Worm (Caenorhabditis elegans) whole organism, midembryonic: ENCODE data around the gene mrpl-11.

Source experiments
- T22C8.4 ChIP-seq: fragments of 200-800 bp; sonication (Bioruptor generic); IDR thresholded peaks from 2 replicates; pipeline ENCODE4 v1.3.6; 2022; ENCODE audit warnings: missing genetic modification characterization, missing compliant biosample characterization
- cog-1 ChIP-seq: sonication (generic microtip); optimal IDR thresholded peaks from 2 replicates; lab custom pipeline; 2016; ENCODE audit warnings: missing genetic modification characterization, missing compliant biosample characterization
- flt-1 ChIP-seq: fragments of 200-800 bp; sonication (Bioruptor generic); IDR thresholded peaks from 2 replicates; pipeline ENCODE4 v1.3.6; 2022; ENCODE audit warnings: missing genetic modification characterization, missing compliant biosample characterization
- klf-2 ChIP-seq: fragments of 200-800 bp; sonication (Bioruptor generic); conservative IDR thresholded peaks from 2 replicates; pipeline ENCODE4 v1.3.6; 2022; ENCODE audit warnings: missing genetic modification reagents, missing genetic modification characterization, missing compliant biosample characterization
- med-1 ChIP-seq: sonication (generic microtip); optimal IDR thresholded peaks from 2 replicates; lab custom pipeline; 2017; ENCODE audit warnings: missing genetic modification characterization, mild to moderate bottlenecking, missing compliant biosample characterization, antibody characterized with exemption, missing genetic modification reagents; ENCODE audit not compliant: insufficient read depth
- ref-1 ChIP-seq: fragments of 200-800 bp; sonication (Bioruptor generic); conservative IDR thresholded peaks from 2 replicates; pipeline ENCODE4 v1.3.6; 2022; ENCODE audit warnings: missing genetic modification reagents, missing genetic modification characterization, missing compliant biosample characterization
- tab-1 ChIP-seq: fragments of 200-800 bp; sonication (Bioruptor generic); IDR thresholded peaks from 2 replicates; pipeline ENCODE4 v1.3.6; 2022; ENCODE audit warnings: missing genetic modification characterization, missing compliant biosample characterization
- ztf-23 ChIP-seq: fragments of 200-800 bp; sonication (Bioruptor generic); IDR thresholded peaks from 2 replicates; pipeline ENCODE4 v1.3.6; 2022; ENCODE audit warnings: missing genetic modification reagents, missing genetic modification characterization, missing compliant biosample characterization
- ztf-29 ChIP-seq: fragments of 200-800 bp; sonication (Bioruptor generic); IDR thresholded peaks from 2 replicates; pipeline ENCODE4 v1.3.6; 2022; ENCODE audit warnings: missing genetic modification reagents, missing genetic modification characterization, missing compliant biosample characterization

ce11 chrIII:8750606-8751005 lies 33.2 kb downstream of the mrpl-11 start, which contains the start of gene ugtp-1:
- TF ChIP-seq T22C8.4 (GFP tag; lab: Robert Waterston, UW), result no peak
- no peak for TF ChIP-seq flt-1 (GFP tag; lab: Robert Waterston, UW)
- TF ChIP-seq med-1 (GFP tag; lab: Kevin White, UChicago), result no peak
- no peak for TF ChIP-seq ztf-29 (GFP tag; lab: Robert Waterston, UW)
- TF ChIP-seq ref-1 (GFP tag; lab: Robert Waterston, UW), result no peak
- TF ChIP-seq cog-1 (tag; lab: Kevin White, UChicago), result no peak
- TF ChIP-seq klf-2, result no peak
- TF ChIP-seq ztf-23, result no peak
- TF ChIP-seq tab-1, result no peak
